Worm (Caenorhabditis elegans): Measurements from ENCODE around the gene spig-10.

DNA sequence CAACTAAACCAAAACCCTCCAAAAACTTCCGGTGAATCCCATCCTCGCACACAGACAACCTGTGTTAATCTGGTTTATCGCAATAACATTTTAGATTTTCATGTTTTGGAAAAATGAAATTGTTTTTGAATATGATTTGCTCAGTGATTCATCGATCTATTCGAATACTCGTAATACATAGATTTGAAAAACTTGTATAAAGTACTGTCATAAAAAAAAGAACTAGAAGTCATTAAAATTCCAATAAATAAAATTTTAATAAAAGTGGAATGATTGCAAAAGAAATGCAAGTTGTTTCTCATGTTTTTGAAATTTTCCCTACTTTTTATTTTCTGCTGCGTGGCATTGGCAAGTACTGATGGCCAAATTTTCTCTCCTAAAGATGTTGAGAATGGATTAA is 48.5 kb downstream of the spig-10 start, which contains the start of gene spig-8:
- TF ChIP-seq lsy-2 (tag; optimal IDR thresholded peaks at IDR 0.05) (no peak), bed-3 (GFP tag; optimal IDR thresholded peaks at IDR 0.05) (no peak), ces-1 (GFP tag; optimal IDR thresholded peaks at IDR 0.05) (no peak), lin-13 (tag; optimal IDR thresholded peaks at IDR 0.05) (no peak), pha-4 (tag; optimal IDR thresholded peaks at IDR 0.05) (no peak), hlh-1 (tag; optimal IDR thresholded peaks at IDR 0.05) (no peak), snpc-4 (tag; optimal IDR thresholded peaks at IDR 0.05) (no peak)

All from whole organism, mixed stage, embryonic.